Fruit fly (Drosophila melanogaster) whole organism, prepupa: Measurements from ENCODE around the gene bmm.
A peak's percentile ranks its signal among the peaks of the same experiment; 100 is the strongest.

ENCODE experiments used
- Blimp-1 ChIP-seq: fragments of 200-800 bp; sonication (Bioruptor generic); optimal IDR thresholded peaks from 3 replicates; lab custom pipeline; 2017; ENCODE audit warnings: missing biosample characterization, missing genetic modification characterization, mild to moderate bottlenecking, moderate library complexity, missing genetic modification reagents
- CG10631 ChIP-seq: fragments of 200-800 bp; sonication (Bioruptor generic); optimal IDR thresholded peaks from 2 replicates; lab custom pipeline; 2016; ENCODE audit warnings: missing biosample characterization, missing genetic modification characterization
- CG10669 ChIP-seq: fragments of 200-800 bp; sonication (Bioruptor generic); optimal IDR thresholded peaks from 3 replicates; lab custom pipeline; 2018; ENCODE audit warnings: missing biosample characterization, mild to moderate bottlenecking, missing genetic modification characterization, moderate library complexity
- CG11294 ChIP-seq: fragments of 200-800 bp; sonication (Bioruptor generic); IDR thresholded peaks from 2 replicates; pipeline ENCODE4 v1.3.6; 2022; ENCODE audit warnings: missing biosample characterization, missing genetic modification characterization
- CG11762 ChIP-seq: fragments of 200-800 bp; sonication (Bioruptor generic); optimal IDR thresholded peaks from 3 replicates; lab custom pipeline; 2016; ENCODE audit warnings: missing biosample characterization, missing genetic modification characterization; ENCODE audit not compliant: insufficient read depth
- CG11902 ChIP-seq: fragments of 200-800 bp; sonication (Bioruptor generic); optimal IDR thresholded peaks from 3 replicates; lab custom pipeline; 2016; ENCODE audit warnings: missing biosample characterization, missing genetic modification characterization
- CG15336 ChIP-seq: fragments of 200-800 bp; sonication (Bioruptor generic); IDR thresholded peaks from 2 replicates; pipeline ENCODE4 v1.3.6; 2022; ENCODE audit warnings: missing biosample characterization, missing genetic modification characterization
- CG1621 ChIP-seq: fragments of 200-800 bp; sonication (Bioruptor generic); optimal IDR thresholded peaks from 3 replicates; lab custom pipeline; 2018; ENCODE audit warnings: missing biosample characterization, mild to moderate bottlenecking, missing genetic modification characterization
- CG16779 ChIP-seq: fragments of 200-800 bp; sonication (Bioruptor generic); optimal IDR thresholded peaks from 3 replicates; lab custom pipeline; 2017; ENCODE audit warnings: missing biosample characterization, mild to moderate bottlenecking, missing genetic modification characterization
- CG3032 ChIP-seq: fragments of 200-800 bp; optimal IDR thresholded peaks from 2 replicates; lab custom pipeline; 2019; ENCODE audit warnings: missing biosample characterization, mild to moderate bottlenecking, missing genetic modification characterization, moderate library complexity
- CG34406 ChIP-seq: fragments of 200-800 bp; sonication (Bioruptor generic); optimal IDR thresholded peaks from 3 replicates; lab custom pipeline; 2016; ENCODE audit warnings: missing biosample characterization, missing genetic modification characterization
- CG3919 ChIP-seq: fragments of 200-800 bp; sonication (Bioruptor generic); optimal IDR thresholded peaks from 3 replicates; lab custom pipeline; 2016; ENCODE audit warnings: missing biosample characterization, missing genetic modification characterization
- CG4318 ChIP-seq: fragments of 200-800 bp; sonication (Bioruptor generic); optimal IDR thresholded peaks from 3 replicates; lab custom pipeline; 2017; ENCODE audit warnings: missing biosample characterization, mild to moderate bottlenecking, missing genetic modification characterization
- CG6163 ChIP-seq: fragments of 200-800 bp; sonication (Bioruptor generic); IDR thresholded peaks from 3 replicates; pipeline ENCODE4 v1.3.6; 2022; ENCODE audit warnings: missing biosample characterization, missing genetic modification characterization
- CG6792 ChIP-seq: fragments of 200-800 bp; sonication (Bioruptor generic); optimal IDR thresholded peaks from 3 replicates; lab custom pipeline; 2016; ENCODE audit warnings: missing biosample characterization, missing genetic modification characterization
- CG6808 ChIP-seq: fragments of 200-800 bp; sonication (Bioruptor generic); optimal IDR thresholded peaks from 3 replicates; lab custom pipeline; 2017; ENCODE audit warnings: missing biosample characterization, missing genetic modification characterization, mild to moderate bottlenecking, moderate library complexity, missing genetic modification reagents
- CG6854 ChIP-seq: fragments of 200-800 bp; sonication (Bioruptor generic); optimal IDR thresholded peaks from 2 replicates; lab custom pipeline; 2017; ENCODE audit warnings: missing biosample characterization, mild to moderate bottlenecking, missing genetic modification characterization
- CG8319 ChIP-seq: fragments of 200-800 bp; sonication (Bioruptor generic); optimal IDR thresholded peaks from 3 replicates; lab custom pipeline; 2016; ENCODE audit warnings: missing biosample characterization, missing genetic modification characterization
- CG8632 ChIP-seq: fragments of 200-800 bp; sonication (Bioruptor generic); optimal IDR thresholded peaks from 3 replicates; lab custom pipeline; 2016; ENCODE audit warnings: missing biosample characterization, missing genetic modification characterization
- CG9139 ChIP-seq: fragments of 200-800 bp; sonication (Bioruptor generic); optimal IDR thresholded peaks from 3 replicates; lab custom pipeline; 2017; ENCODE audit warnings: missing biosample characterization, mild to moderate bottlenecking, missing genetic modification characterization
- Eip75B ChIP-seq: fragments of 200-800 bp; sonication (Bioruptor generic); optimal IDR thresholded peaks from 3 replicates; lab custom pipeline; 2016; ENCODE audit warnings: missing biosample characterization, missing genetic modification characterization
- Eip78C ChIP-seq: fragments of 200-800 bp; sonication (Bioruptor generic); peaks from one replicate; lab custom pipeline; 2016; ENCODE audit warnings: missing biosample characterization, missing genetic modification characterization
- Eip93F ChIP-seq: fragments of 200-800 bp; sonication (Bioruptor generic); optimal IDR thresholded peaks from 2 replicates; lab custom pipeline; 2016; ENCODE audit warnings: missing biosample characterization, mild to moderate bottlenecking, missing genetic modification characterization
- Ets96B ChIP-seq: fragments of 200-800 bp; optimal IDR thresholded peaks from 2 replicates; lab custom pipeline; 2019; ENCODE audit warnings: missing biosample characterization, mild to moderate bottlenecking, missing genetic modification characterization, moderate library complexity
- Gug ChIP-seq: fragments of 200-800 bp; sonication (Bioruptor generic); IDR thresholded peaks from 2 replicates; pipeline ENCODE4 v1.3.6; 2022; ENCODE audit warnings: missing biosample characterization, missing genetic modification characterization
- Hr38 ChIP-seq: sonication (Bioruptor generic); optimal IDR thresholded peaks from 2 replicates; lab custom pipeline; 2016; ENCODE audit warnings: missing biosample characterization, missing genetic modification characterization
- Hr39 ChIP-seq: fragments of 200-800 bp; sonication (Bioruptor generic); optimal IDR thresholded peaks from 2 replicates; lab custom pipeline; 2016; ENCODE audit warnings: missing biosample characterization, missing genetic modification characterization
- Hr4 ChIP-seq: fragments of 200-800 bp; sonication (Bioruptor generic); optimal IDR thresholded peaks from 3 replicates; lab custom pipeline; 2016; ENCODE audit warnings: missing biosample characterization, missing genetic modification characterization
- Lpt ChIP-seq: fragments of 200-800 bp; sonication (Bioruptor generic); optimal IDR thresholded peaks from 3 replicates; lab custom pipeline; 2016; ENCODE audit warnings: missing biosample characterization, missing genetic modification characterization
- OdsH ChIP-seq: fragments of 200-800 bp; sonication (Bioruptor generic); optimal IDR thresholded peaks from 3 replicates; lab custom pipeline; 2016; ENCODE audit warnings: missing biosample characterization, missing genetic modification characterization
- Smox ChIP-seq: fragments of 200-800 bp; sonication (Bioruptor generic); optimal IDR thresholded peaks from 3 replicates; lab custom pipeline; 2016; ENCODE audit warnings: missing biosample characterization, missing genetic modification characterization
- Sox102F ChIP-seq: fragments of 200-800 bp; sonication (Bioruptor generic); optimal IDR thresholded peaks from 2 replicates; lab custom pipeline; 2016; ENCODE audit warnings: missing biosample characterization, mild to moderate bottlenecking, missing genetic modification characterization
- Sox14 ChIP-seq: fragments of 200-800 bp; sonication (Bioruptor generic); optimal IDR thresholded peaks from 3 replicates; lab custom pipeline; 2016; ENCODE audit warnings: missing biosample characterization, missing genetic modification characterization
- Sox15 ChIP-seq: fragments of 200-800 bp; sonication (Bioruptor generic); optimal IDR thresholded peaks from 3 replicates; lab custom pipeline; 2016; ENCODE audit warnings: missing biosample characterization, missing genetic modification characterization
- achi ChIP-seq: fragments of 200-800 bp; sonication (Bioruptor generic); optimal IDR thresholded peaks from 3 replicates; lab custom pipeline; 2016; ENCODE audit warnings: missing biosample characterization, missing genetic modification characterization
- acj6 ChIP-seq: fragments of 200-800 bp; sonication (Bioruptor generic); optimal IDR thresholded peaks from 3 replicates; lab custom pipeline; 2016; ENCODE audit warnings: missing biosample characterization, missing genetic modification characterization
- dac ChIP-seq: fragments of 200-800 bp; sonication (Bioruptor generic); optimal IDR thresholded peaks from 2 replicates; lab custom pipeline; 2017; ENCODE audit warnings: missing biosample characterization, mild to moderate bottlenecking, missing genetic modification characterization
- dsx ChIP-seq: fragments of 200-800 bp; optimal IDR thresholded peaks from 3 replicates; lab custom pipeline; 2019; ENCODE audit warnings: missing biosample characterization, mild to moderate bottlenecking, missing genetic modification characterization, moderate library complexity; ENCODE audit not compliant: poor library complexity, severe bottlenecking
- esn ChIP-seq: fragments of 200-800 bp; sonication (Bioruptor generic); optimal IDR thresholded peaks from 2 replicates; lab custom pipeline; 2016; ENCODE audit warnings: missing biosample characterization, mild to moderate bottlenecking, missing genetic modification characterization, moderate library complexity
- fd59A ChIP-seq: fragments of 200-800 bp; sonication (Bioruptor generic); optimal IDR thresholded peaks from 2 replicates; lab custom pipeline; 2017; ENCODE audit warnings: missing biosample characterization, mild to moderate bottlenecking, missing genetic modification characterization, missing genetic modification reagents
- fd85E ChIP-seq: fragments of 200-800 bp; sonication (Bioruptor generic); optimal IDR thresholded peaks from 3 replicates; lab custom pipeline; 2016; ENCODE audit warnings: missing biosample characterization, missing genetic modification characterization
- lz ChIP-seq: fragments of 200-800 bp; sonication (Bioruptor generic); optimal IDR thresholded peaks from 3 replicates; lab custom pipeline; 2016; ENCODE audit warnings: missing biosample characterization, missing genetic modification characterization
- spab ChIP-seq: fragments of 200-800 bp; sonication (Bioruptor generic); optimal IDR thresholded peaks from 2 replicates; lab custom pipeline; 2017; ENCODE audit warnings: missing biosample characterization, mild to moderate bottlenecking, missing genetic modification characterization, missing genetic modification reagents
- ss ChIP-seq, 2 experiments: fragments of 200-800 bp; sonication (Bioruptor generic); optimal IDR thresholded peaks; 2 replicates in 1 of 2; 3 replicates in 1 of 2; lab custom pipeline; 2017 to 2018; ENCODE audit warnings: mild to moderate bottlenecking in 2 of 2, missing biosample characterization in 2 of 2, missing genetic modification characterization in 2 of 2, moderate library complexity in 1 of 2
- topi ChIP-seq: fragments of 200-800 bp; sonication (Bioruptor generic); optimal IDR thresholded peaks from 3 replicates; lab custom pipeline; 2016; ENCODE audit warnings: missing biosample characterization, missing genetic modification characterization
- vri ChIP-seq: fragments of 200-800 bp; sonication (Bioruptor generic); optimal IDR thresholded peaks from 3 replicates; lab custom pipeline; 2016; ENCODE audit warnings: missing biosample characterization, mild to moderate bottlenecking, missing genetic modification characterization

The bmm gene

dm6 chr3L:14756724-14757463 is 29.3 kb downstream of the bmm start (continued):
- TF ChIP-seq CG11294 (GFP tag; lab: Robert Waterston, UW) (peak; percentile 95), CG1621 (tag; lab: Kevin White, UChicago) (peak; percentile 80), Blimp-1 (GFP tag; lab: Kevin White, UChicago) (peak; percentile 56), CG6854 (GFP tag; lab: Kevin White, UChicago) (peak; percentile 47), lz (peak; percentile 92), CG6808 (GFP tag; lab: Kevin White, UChicago) (peak; percentile 76), esn (GFP tag; lab: Kevin White, UChicago) (peak; percentile 89), CG11762 (peak; percentile 91), Sox15 (GFP tag; lab: Kevin White, UChicago) (peak; percentile 93), CG34406 (GFP tag; lab: Kevin White, UChicago) (peak; percentile 89), Ets96B (tag; lab: Kevin White, UChicago) (peak; percentile 78), achi (GFP tag; lab: Kevin White, UChicago) (peak; percentile 90), ss (GFP tag; optimal IDR thresholded peaks at IDR 0.05; lab: Kevin White, UChicago) (peak; percentile 33 to 74), Eip75B (GFP tag; lab: Kevin White, UChicago) (peak; percentile 91), topi (peak; percentile 88), dac (peak; percentile 93), CG3919 (peak; percentile 94), Sox14 (GFP tag; lab: Kevin White, UChicago) (peak; percentile 92), CG10669 (GFP tag; lab: Kevin White, UChicago) (peak; percentile 83), fd59A (peak; percentile 85), Smox (peak; percentile 90), CG8319 (GFP tag; lab: Kevin White, UChicago) (peak; percentile 86), CG16779 (peak; percentile 34), Hr38 (GFP tag; lab: Kevin White, UChicago) (peak; percentile 50)

- TF ChIP-seq fd85E (GFP tag; lab: Kevin White, UChicago) (peak; percentile 54), spab (peak; percentile 79), CG6792 (peak; percentile 88), dsx (GFP tag; lab: Kevin White, UChicago) (peak; percentile 62), Sox102F (GFP tag; lab: Kevin White, UChicago) (peak; percentile 56), Hr4 (GFP tag; lab: Kevin White, UChicago) (peak; percentile 95), Hr38 (GFP tag; lab: Kevin White, UChicago) (no peak), CG4318 (GFP tag; lab: Kevin White, UChicago) (peak; percentile 92), Hr39 (GFP tag; lab: Kevin White, UChicago) (peak; percentile 89), OdsH (GFP tag; lab: Kevin White, UChicago) (peak; percentile 93), CG8632 (peak; percentile 86), CG1621 (tag; lab: Kevin White, UChicago) (peak; percentile 65), CG3032 (tag; lab: Kevin White, UChicago) (peak; percentile 88), CG6163 (GFP tag; lab: Robert Waterston, UW) (peak; percentile 81), CG8319 (GFP tag; lab: Kevin White, UChicago) (peak; percentile 85), Eip78C (peak; percentile 98), CG15336 (GFP tag; lab: Robert Waterston, UW) (peak; percentile 89), acj6 (peak; percentile 91), Sox15 (GFP tag; lab: Kevin White, UChicago) (peak; percentile 87), fd59A (peak; percentile 89), CG9139 (GFP tag; lab: Kevin White, UChicago) (no peak), CG11902 (peak; percentile 87), vri (peak; percentile 20), CG3919 (peak; percentile 88), topi (peak; percentile 87), esn (GFP tag; lab: Kevin White, UChicago) (peak; percentile 91), CG6808 (GFP tag; lab: Kevin White, UChicago) (peak; percentile 84), CG10631 (GFP tag; lab: Kevin White, UChicago) (peak; percentile 88), CG6854 (GFP tag; lab: Kevin White, UChicago) (peak; percentile 76), Gug (GFP tag; lab: Robert Waterston, UW) (peak; percentile 78), Lpt (GFP tag; lab: Kevin White, UChicago) (peak; percentile 72), Eip93F (GFP tag; lab: Kevin White, UChicago) (no peak), Sox14 (GFP tag; lab: Kevin White, UChicago) (peak; percentile 86)
These were observed 30.1 kb downstream of the bmm start for dm6 chr3L:14755951-14756723.
